Fruit fly (Drosophila melanogaster) Kc167 (cell line): Measurements from ENCODE around the gene x16.

Experiments
- Sin3A ChIP-seq: fragments of >200 bp; optimal IDR thresholded peaks from 2 replicates; lab custom pipeline; 2018; ENCODE audit warnings: missing external identifiers
- h ChIP-seq: fragments of >200 bp; optimal IDR thresholded peaks from 3 replicates; lab custom pipeline; 2018; ENCODE audit warnings: missing external identifiers
- psq ChIP-seq: fragments of >200 bp; optimal IDR thresholded peaks from 2 replicates; lab custom pipeline; 2017; ENCODE audit warnings: missing external identifiers
- ttk ChIP-seq: sonication (Bioruptor generic); optimal IDR thresholded peaks from 2 replicates; lab custom pipeline; 2017; ENCODE audit warnings: missing external identifiers

dm6 chr2L:6945088-6945487 is 25.1 kb upstream of the x16 start, which contains the start of gene Fgop2:
- TF ChIP-seq h (no peak), ttk (lab: Kevin White, UChicago) (no peak), psq (lab: Kevin White, UChicago) (no peak), Sin3A (lab: Kevin White, UChicago) (no peak)
